Worm (Caenorhabditis elegans) whole organism, midembryonic: ENCODE results near the gene srd-3.

ENCODE experiments used
- T22C8.4 ChIP-seq: fragments of 200-800 bp; sonication (Bioruptor generic); IDR thresholded peaks from 2 replicates; pipeline ENCODE4 v1.3.6; 2022; ENCODE audit warnings: missing genetic modification characterization, missing compliant biosample characterization
- cog-1 ChIP-seq: sonication (generic microtip); optimal IDR thresholded peaks from 2 replicates; lab custom pipeline; 2016; ENCODE audit warnings: missing genetic modification characterization, missing compliant biosample characterization
- flt-1 ChIP-seq: fragments of 200-800 bp; sonication (Bioruptor generic); IDR thresholded peaks from 2 replicates; pipeline ENCODE4 v1.3.6; 2022; ENCODE audit warnings: missing genetic modification characterization, missing compliant biosample characterization
- klf-2 ChIP-seq: fragments of 200-800 bp; sonication (Bioruptor generic); conservative IDR thresholded peaks from 2 replicates; pipeline ENCODE4 v1.3.6; 2022; ENCODE audit warnings: missing genetic modification reagents, missing genetic modification characterization, missing compliant biosample characterization
- med-1 ChIP-seq: sonication (generic microtip); optimal IDR thresholded peaks from 2 replicates; lab custom pipeline; 2017; ENCODE audit warnings: missing genetic modification characterization, mild to moderate bottlenecking, missing compliant biosample characterization, antibody characterized with exemption, missing genetic modification reagents; ENCODE audit not compliant: insufficient read depth
- ref-1 ChIP-seq: fragments of 200-800 bp; sonication (Bioruptor generic); conservative IDR thresholded peaks from 2 replicates; pipeline ENCODE4 v1.3.6; 2022; ENCODE audit warnings: missing genetic modification reagents, missing genetic modification characterization, missing compliant biosample characterization
- tab-1 ChIP-seq: fragments of 200-800 bp; sonication (Bioruptor generic); IDR thresholded peaks from 2 replicates; pipeline ENCODE4 v1.3.6; 2022; ENCODE audit warnings: missing genetic modification characterization, missing compliant biosample characterization
- ztf-23 ChIP-seq: fragments of 200-800 bp; sonication (Bioruptor generic); IDR thresholded peaks from 2 replicates; pipeline ENCODE4 v1.3.6; 2022; ENCODE audit warnings: missing genetic modification reagents, missing genetic modification characterization, missing compliant biosample characterization
- ztf-29 ChIP-seq: fragments of 200-800 bp; sonication (Bioruptor generic); IDR thresholded peaks from 2 replicates; pipeline ENCODE4 v1.3.6; 2022; ENCODE audit warnings: missing genetic modification reagents, missing genetic modification characterization, missing compliant biosample characterization

The srd-3 gene

ce11 chrII:158004-158731, 29.3 kb upstream of the srd-3 start:
- no peak for TF ChIP-seq ztf-23
- TF ChIP-seq klf-2 (GFP tag; lab: Robert Waterston, UW) = no peak
- TF ChIP-seq ztf-29 = no peak
- no peak for TF ChIP-seq med-1
- no peak for TF ChIP-seq flt-1 (GFP tag; lab: Robert Waterston, UW)
- TF ChIP-seq tab-1 (GFP tag; lab: Robert Waterston, UW) = no peak
- TF ChIP-seq T22C8.4 (GFP tag; lab: Robert Waterston, UW) = no peak
- no peak for TF ChIP-seq ref-1
- no peak for TF ChIP-seq cog-1

ce11 chrII:156999-157499, 28.2 kb upstream of the srd-3 start:
- no peak for TF ChIP-seq klf-2 (GFP tag; lab: Robert Waterston, UW)
- TF ChIP-seq ref-1 = no peak
- TF ChIP-seq ztf-23 = no peak
- TF ChIP-seq flt-1 (GFP tag; lab: Robert Waterston, UW) = no peak
- TF ChIP-seq cog-1 = no peak
- no peak for TF ChIP-seq tab-1 (GFP tag; lab: Robert Waterston, UW)
- no peak for TF ChIP-seq ztf-29
- TF ChIP-seq med-1 = no peak
- no peak for TF ChIP-seq T22C8.4 (GFP tag; lab: Robert Waterston, UW)

ce11 chrII:155904-156303, 27.1 kb upstream of the srd-3 start, which contains the start of gene mrpl-28:
mrpl-28 (minus strand) TSS chrII:156009.
- TF ChIP-seq T22C8.4 (GFP tag; lab: Robert Waterston, UW) (0 out of 2 replicates have a peak, but pooled peaks have one; percentile 28), ref-1 (no peak), klf-2 (GFP tag; lab: Robert Waterston, UW) (no peak), ztf-23 (0 out of 2 replicates have a peak, but pooled peaks have one; percentile 25), med-1 (no peak), cog-1 (peak; percentile 23)

- TF ChIP-seq tab-1 (GFP tag; lab: Robert Waterston, UW) (no peak), ztf-23 (no peak), T22C8.4 (GFP tag; lab: Robert Waterston, UW) (no peak), klf-2 (GFP tag; lab: Robert Waterston, UW) (no peak), ref-1 (no peak), flt-1 (GFP tag; lab: Robert Waterston, UW) (no peak), cog-1 (no peak), ztf-29 (no peak)
Measured at ce11 chrII:152283-152682, 23.5 kb upstream of the srd-3 start, which contains the start of gene T25D3.3. T25D3.3 (plus strand) TSS chrII:152583.

- TF ChIP-seq flt-1 (GFP tag; lab: Robert Waterston, UW) (no peak), ztf-23 (no peak)
Measured at ce11 chrII:151495-151894, 22.7 kb upstream of the srd-3 start.

- TF ChIP-seq ztf-23 (no peak), ref-1 (no peak), flt-1 (GFP tag; lab: Robert Waterston, UW) (no peak), cog-1 (no peak), ztf-29 (no peak), med-1 (no peak), klf-2 (GFP tag; lab: Robert Waterston, UW) (no peak), T22C8.4 (GFP tag; lab: Robert Waterston, UW) (no peak), tab-1 (GFP tag; lab: Robert Waterston, UW) (no peak)
Measured at ce11 chrII:146933-147332, 18.1 kb upstream of the srd-3 start, which contains the start of gene T25D3.4. T25D3.4 (plus strand) TSS chrII:147233.

ce11 chrII:135166-135565, 6.3 kb upstream of the srd-3 start, which contains the start of gene K10B4.1:
K10B4.1 (plus strand) TSS chrII:135466.
- TF ChIP-seq klf-2 (GFP tag; lab: Robert Waterston, UW) (no peak), med-1 (no peak), ref-1 (no peak), flt-1 (GFP tag; lab: Robert Waterston, UW) (no peak), cog-1 (no peak), ztf-29 (no peak), tab-1 (GFP tag; lab: Robert Waterston, UW) (no peak), T22C8.4 (GFP tag; lab: Robert Waterston, UW) (no peak), ztf-23 (no peak)

- TF ChIP-seq cog-1 (no peak), med-1 (no peak), ztf-23 (no peak), klf-2 (GFP tag; lab: Robert Waterston, UW) (no peak), flt-1 (GFP tag; lab: Robert Waterston, UW) (no peak), T22C8.4 (GFP tag; lab: Robert Waterston, UW) (no peak), ztf-29 (no peak), ref-1 (no peak), tab-1 (GFP tag; lab: Robert Waterston, UW) (no peak)
Measured at ce11 chrII:133548-134275, 4.9 kb upstream of the srd-3 start, which contains the start of gene cwn-1. cwn-1 (minus strand) TSS chrII:133598.

- TF ChIP-seq flt-1 (GFP tag; lab: Robert Waterston, UW) (no peak), ztf-23 (no peak), klf-2 (GFP tag; lab: Robert Waterston, UW) (no peak), T22C8.4 (GFP tag; lab: Robert Waterston, UW) (no peak), tab-1 (GFP tag; lab: Robert Waterston, UW) (no peak), ztf-29 (no peak), med-1 (no peak)
Measured at ce11 chrII:129770-130169, 941 bp upstream of the srd-3 start.

ce11 chrII:124904-125303, 3.9 kb downstream of the srd-3 start, which contains the start of gene nmur-2:
nmur-2 (minus strand) TSS chrII:125004.
- no peak for TF ChIP-seq med-1
